Worm (Caenorhabditis elegans) whole organism, L4 larva: ENCODE results near the gene M04G7.5.

Source experiments
- D1046.2 ChIP-seq: fragments of 200-800 bp; sonication (Bioruptor generic); IDR thresholded peaks from 2 replicates; pipeline ENCODE4 v1.3.6; 2022; ENCODE audit warnings: missing genetic modification characterization, missing compliant biosample characterization
- F44E2.7 ChIP-seq: fragments of 200-800 bp; sonication (Bioruptor generic); IDR thresholded peaks from 2 replicates; pipeline ENCODE4 v2.1.2; 2022; ENCODE audit warnings: missing genetic modification characterization, missing compliant biosample characterization
- R02D3.7 ChIP-seq: fragments of 150-350 bp; sonication (generic microtip); optimal IDR thresholded peaks from 3 replicates; lab custom pipeline; 2014; ENCODE audit warnings: missing biosample characterization, missing genetic modification characterization
- Y75B8A.6 ChIP-seq: fragments of 200-800 bp; sonication (Bioruptor generic); IDR thresholded peaks from 2 replicates; pipeline ENCODE4 v1.3.6; 2022; ENCODE audit warnings: missing genetic modification reagents, missing genetic modification characterization, missing compliant biosample characterization
- hlh-11 ChIP-seq: fragments of 200-800 bp; sonication (Bioruptor generic); optimal IDR thresholded peaks from 2 replicates; lab custom pipeline; 2018; ENCODE audit warnings: mild to moderate bottlenecking, missing genetic modification characterization, missing compliant biosample characterization
- hmg-1.1 ChIP-seq: fragments of 200-800 bp; sonication (Bioruptor generic); IDR thresholded peaks from 2 replicates; pipeline ENCODE4 v1.3.6; 2022; ENCODE audit warnings: missing genetic modification reagents, missing genetic modification characterization, missing compliant biosample characterization
- mdt-29 ChIP-seq: fragments of 200-800 bp; sonication (Bioruptor generic); IDR thresholded peaks from 2 replicates; pipeline ENCODE4 v1.3.6; 2022; ENCODE audit warnings: missing genetic modification reagents, missing genetic modification characterization, missing compliant biosample characterization
- mep-1 ChIP-seq: fragments of 150-350 bp; sonication (generic microtip); optimal IDR thresholded peaks from 3 replicates; lab custom pipeline; 2014; ENCODE audit warnings: missing biosample characterization, missing genetic modification characterization
- nhr-6 ChIP-seq: fragments of 150-350 bp; optimal IDR thresholded peaks from 2 replicates; lab custom pipeline; 2014; ENCODE audit warnings: missing biosample characterization, missing genetic modification characterization
- nhr-77 ChIP-seq: fragments of 150-350 bp; optimal IDR thresholded peaks from 2 replicates; lab custom pipeline; 2014; ENCODE audit warnings: missing biosample characterization, missing genetic modification characterization
- pha-4 ChIP-seq, 2 experiments: fragments of 150-350 bp in 1 of 2; fragments of 200-800 bp in 1 of 2; sonication (Bioruptor generic) in 1 of 2; IDR thresholded peaks in 1 of 2; optimal IDR thresholded peaks in 1 of 2; 2 replicates each; pipeline versions ENCODE4 v1.3.6 to Lab custom; 2014 to 2022; ENCODE audit warnings: missing genetic modification characterization in 2 of 2, missing genetic modification reagents in 2 of 2, missing biosample characterization in 1 of 2, missing compliant biosample characterization in 1 of 2
- sdz-12 ChIP-seq: fragments of 200-800 bp; sonication (Bioruptor generic); optimal IDR thresholded peaks from 2 replicates; lab custom pipeline; 2018; ENCODE audit warnings: mild to moderate bottlenecking, missing genetic modification characterization, missing compliant biosample characterization
- unc-39 ChIP-seq: sonication (generic microtip); optimal IDR thresholded peaks from 2 replicates; lab custom pipeline; 2017; ENCODE audit warnings: missing biosample characterization, missing genetic modification characterization

DNA sequence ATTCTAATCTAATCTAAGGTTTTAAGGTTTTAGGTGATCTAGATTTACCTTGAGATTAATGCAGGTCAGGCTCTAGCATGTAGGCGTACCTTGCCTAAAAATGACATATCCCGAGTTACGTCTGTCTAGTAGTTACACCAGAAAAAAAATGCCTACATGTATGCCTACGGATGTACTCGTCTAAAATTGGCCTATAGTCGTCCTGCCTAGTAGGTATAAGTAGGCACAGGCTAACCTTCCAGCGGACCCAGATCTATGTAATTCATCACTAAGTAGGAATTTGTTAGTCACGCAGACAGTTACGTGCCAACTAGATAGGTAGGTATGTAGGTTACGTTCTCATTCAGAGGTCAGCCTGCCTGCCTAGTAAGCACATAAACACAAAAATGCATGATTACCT is 12.4 kb downstream of the M04G7.5 start:
- TF ChIP-seq nhr-6 (tag; lab: Kevin White, UChicago), result no peak
- TF ChIP-seq pha-4 (GFP tag; IDR thresholded peaks at IDR 0.05; lab: Robert Waterston, UW), result no peak
- TF ChIP-seq pha-4 (tag; optimal IDR thresholded peaks at IDR 0.05; lab: Kevin White, UChicago), result no peak
- no peak for TF ChIP-seq nhr-77 (tag; lab: Kevin White, UChicago)
- no peak for TF ChIP-seq R02D3.7 (tag; lab: Kevin White, UChicago)
- TF ChIP-seq sdz-12 (GFP tag; lab: Kevin White, UChicago), result no peak
- TF ChIP-seq unc-39, result no peak
- no peak for TF ChIP-seq hlh-11 (tag; lab: Kevin White, UChicago)
- TF ChIP-seq F44E2.7, result no peak
- no peak for TF ChIP-seq D1046.2 (GFP tag; lab: Robert Waterston, UW)
- no peak for TF ChIP-seq hmg-1.1 (GFP tag; lab: Robert Waterston, UW)
- no peak for TF ChIP-seq mdt-29
- no peak for TF ChIP-seq mep-1
- TF ChIP-seq Y75B8A.6 (GFP tag; lab: Robert Waterston, UW), result no peak
